Worm (Caenorhabditis elegans) whole organism, L1 larva: Measurements from ENCODE around the gene srh-211.

Source experiments
- ama-1 ChIP-seq: fragments of 150-350 bp; optimal IDR thresholded peaks from 2 replicates; lab custom pipeline; 2014
- efl-3 ChIP-seq: fragments of 200-800 bp; sonication (Bioruptor generic); optimal IDR thresholded peaks from 2 replicates; lab custom pipeline; 2018; ENCODE audit warnings: mild to moderate bottlenecking, missing genetic modification characterization, missing compliant biosample characterization
- elt-2 ChIP-seq: sonication (generic microtip); optimal IDR thresholded peaks from 2 replicates; lab custom pipeline; 2016; ENCODE audit warnings: missing genetic modification characterization, mild to moderate bottlenecking, inconsistent platforms, missing compliant biosample characterization, missing genetic modification reagents
- nhr-11 ChIP-seq: fragments of 150-350 bp; optimal IDR thresholded peaks from 2 replicates; lab custom pipeline; 2014; ENCODE audit warnings: missing biosample characterization, missing genetic modification characterization
- pqm-1 ChIP-seq: sonication (generic microtip); optimal IDR thresholded peaks from 3 replicates; lab custom pipeline; 2017; ENCODE audit warnings: missing biosample characterization, missing genetic modification characterization
- tbx-2 ChIP-seq: sonication (generic microtip); optimal IDR thresholded peaks from 2 replicates; lab custom pipeline; 2016; ENCODE audit warnings: missing genetic modification characterization, missing compliant biosample characterization
- unc-62 ChIP-seq: fragments of 150-350 bp; optimal IDR thresholded peaks from 2 replicates; lab custom pipeline; 2014; ENCODE audit warnings: missing biosample characterization, missing genetic modification reagents, missing genetic modification characterization

DNA sequence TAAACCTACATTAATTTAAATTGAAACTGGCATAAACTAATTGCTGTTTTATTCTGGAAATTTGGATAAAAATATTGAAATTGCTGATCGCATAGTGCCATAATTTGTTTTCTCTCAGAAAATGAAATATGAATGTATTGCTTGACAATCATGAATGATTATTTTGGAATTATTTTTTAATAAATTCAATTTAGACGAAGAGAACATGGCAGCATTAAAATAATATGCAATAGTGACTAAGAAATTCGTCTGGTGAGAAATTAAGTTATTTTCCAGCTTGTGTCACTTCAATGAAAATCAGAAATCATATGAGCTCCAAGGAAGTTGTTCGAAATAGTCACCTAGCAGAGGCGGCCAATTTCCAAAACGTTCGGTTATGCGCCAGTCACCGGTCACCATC, 33.4 kb upstream of the srh-211 start, which contains the start of gene srw-133:
- no peak for TF ChIP-seq nhr-11 (tag; lab: Kevin White, UChicago)
- no peak for TF ChIP-seq unc-62 (GFP tag; lab: Kevin White, UChicago)
- no peak for TF ChIP-seq ama-1 (lab: Kevin White, UChicago)
- no peak for TF ChIP-seq elt-2 (tag; lab: Kevin White, UChicago)
- TF ChIP-seq efl-3 (GFP tag; lab: Kevin White, UChicago), result no peak
- no peak for TF ChIP-seq tbx-2
- TF ChIP-seq pqm-1 (tag; lab: Kevin White, UChicago), result no peak
